Worm (Caenorhabditis elegans): ENCODE data around the gene R04D3.2.

ce11 chrX:13305779-13306178 lies 19.3 kb upstream of the R04D3.2 start, which contains the start of gene srd-43:
- TF ChIP-seq him-1 (tag; optimal IDR thresholded peaks at IDR 0.05) (no peak), dao-5 (tag; optimal IDR thresholded peaks at IDR 0.05) (no peak), W03F9.2 (tag; optimal IDR thresholded peaks at IDR 0.05) (no peak)
